Worm (Caenorhabditis elegans) whole organism, L2 larva: ENCODE results near the gene pik-1.
A peak's percentile ranks its signal among the peaks of the same experiment; 100 is the strongest.

Experiments used
- C34F6.9 ChIP-seq: fragments of 150-350 bp; optimal IDR thresholded peaks from 2 replicates; lab custom pipeline; 2014; ENCODE audit warnings: missing biosample characterization, missing genetic modification characterization
- F13H6.1 ChIP-seq: sonication (generic microtip); optimal IDR thresholded peaks from 2 replicates; lab custom pipeline; 2016; ENCODE audit warnings: missing genetic modification characterization, missing compliant biosample characterization
- R02D3.7 ChIP-seq: fragments of 150-350 bp; optimal IDR thresholded peaks from 2 replicates; lab custom pipeline; 2014; ENCODE audit warnings: missing biosample characterization, missing genetic modification characterization
- Y55F3AM.14 ChIP-seq: fragments of 200-800 bp; sonication (Bioruptor generic); optimal IDR thresholded peaks from 2 replicates; lab custom pipeline; 2018; ENCODE audit warnings: mild to moderate bottlenecking, missing genetic modification characterization, missing compliant biosample characterization
- ZK546.5 ChIP-seq: sonication (generic microtip); optimal IDR thresholded peaks from 2 replicates; lab custom pipeline; 2017; ENCODE audit warnings: missing biosample characterization, missing genetic modification characterization
- aly-2 ChIP-seq: fragments of 150-350 bp; optimal IDR thresholded peaks from 2 replicates; lab custom pipeline; 2014; ENCODE audit warnings: missing biosample characterization, missing genetic modification characterization
- ama-1 ChIP-seq: fragments of 150-350 bp; optimal IDR thresholded peaks from 2 replicates; lab custom pipeline; 2018; ENCODE audit warnings: inconsistent platforms
- blmp-1 ChIP-seq: sonication (generic microtip); optimal IDR thresholded peaks from 2 replicates; lab custom pipeline; 2017; ENCODE audit warnings: missing genetic modification characterization, mild to moderate bottlenecking, missing compliant biosample characterization, antibody characterized with exemption, moderate library complexity; ENCODE audit not compliant: insufficient read depth
- ceh-16 ChIP-seq: fragments of 150-350 bp; optimal IDR thresholded peaks from 2 replicates; lab custom pipeline; 2014; ENCODE audit warnings: missing biosample characterization, missing genetic modification characterization
- ceh-82 ChIP-seq: fragments of 150-350 bp; optimal IDR thresholded peaks from 2 replicates; lab custom pipeline; 2014; ENCODE audit warnings: missing biosample characterization, missing genetic modification characterization
- crh-2 ChIP-seq: sonication (generic microtip); optimal IDR thresholded peaks from 2 replicates; lab custom pipeline; 2017; ENCODE audit warnings: missing biosample characterization, missing genetic modification characterization
- dmd-4 ChIP-seq: sonication (generic microtip); optimal IDR thresholded peaks from 2 replicates; lab custom pipeline; 2017; ENCODE audit warnings: missing biosample characterization, missing genetic modification characterization
- egl-27 ChIP-seq: sonication (generic microtip); optimal IDR thresholded peaks from 3 replicates; lab custom pipeline; 2017; ENCODE audit warnings: missing biosample characterization, missing genetic modification reagents, missing genetic modification characterization
- elt-1 ChIP-seq: fragments of 150-350 bp; optimal IDR thresholded peaks from 2 replicates; lab custom pipeline; 2014; ENCODE audit warnings: missing biosample characterization, missing genetic modification characterization
- elt-3 ChIP-seq: sonication (generic microtip); optimal IDR thresholded peaks from 2 replicates; lab custom pipeline; 2017; ENCODE audit warnings: missing biosample characterization, missing genetic modification characterization
- fos-1 ChIP-seq: fragments of 150-350 bp; optimal IDR thresholded peaks from 2 replicates; lab custom pipeline; 2014; ENCODE audit warnings: missing biosample characterization, missing genetic modification characterization
- gmeb-1 ChIP-seq: fragments of 150-350 bp; optimal IDR thresholded peaks from 2 replicates; lab custom pipeline; 2014; ENCODE audit warnings: missing biosample characterization, missing genetic modification characterization
- lin-11 ChIP-seq: fragments of 150-350 bp; sonication (generic microtip); optimal IDR thresholded peaks from 2 replicates; lab custom pipeline; 2014; ENCODE audit warnings: missing biosample characterization, missing genetic modification characterization, inconsistent platforms, mixed read lengths
- lin-39 ChIP-seq: fragments of 150-350 bp; optimal IDR thresholded peaks from 2 replicates; lab custom pipeline; 2014; ENCODE audit warnings: missing biosample characterization, missing genetic modification reagents, missing genetic modification characterization
- lsy-2 ChIP-seq, 2 experiments: fragments of 150-350 bp in 1 of 2; sonication (generic microtip) in 1 of 2; optimal IDR thresholded peaks; 2 replicates each; lab custom pipeline; 2014 to 2017; ENCODE audit warnings: missing biosample characterization in 2 of 2, missing genetic modification characterization in 2 of 2
- mab-5 ChIP-seq: fragments of 150-350 bp; optimal IDR thresholded peaks from 2 replicates; lab custom pipeline; 2014; ENCODE audit warnings: missing biosample characterization, missing genetic modification characterization
- mbf-1 ChIP-seq: sonication (generic microtip); optimal IDR thresholded peaks from 2 replicates; lab custom pipeline; 2017; ENCODE audit warnings: missing biosample characterization, missing genetic modification characterization
- mdl-1 ChIP-seq, 2 experiments: fragments of 150-350 bp in 1 of 2; sonication (generic microtip) in 1 of 2; optimal IDR thresholded peaks; 2 replicates each; lab custom pipeline; 2017; ENCODE audit warnings: missing biosample characterization in 2 of 2, missing genetic modification characterization in 2 of 2
- nhr-10 ChIP-seq: sonication (generic microtip); optimal IDR thresholded peaks from 2 replicates; lab custom pipeline; 2017; ENCODE audit warnings: missing biosample characterization, missing genetic modification characterization
- nhr-11 ChIP-seq: fragments of 150-350 bp; optimal IDR thresholded peaks from 2 replicates; lab custom pipeline; 2014; ENCODE audit warnings: missing biosample characterization, missing genetic modification characterization
- nhr-12 ChIP-seq: fragments of 150-350 bp; optimal IDR thresholded peaks from 2 replicates; lab custom pipeline; 2014; ENCODE audit warnings: missing biosample characterization, missing genetic modification characterization
- nhr-129 ChIP-seq: fragments of 150-350 bp; optimal IDR thresholded peaks from 2 replicates; lab custom pipeline; 2014; ENCODE audit warnings: missing biosample characterization, missing genetic modification characterization
- nhr-21 ChIP-seq: fragments of 150-350 bp; optimal IDR thresholded peaks from 2 replicates; lab custom pipeline; 2014; ENCODE audit warnings: missing biosample characterization, missing genetic modification characterization
- nhr-23 ChIP-seq: fragments of 150-350 bp; optimal IDR thresholded peaks from 2 replicates; lab custom pipeline; 2014; ENCODE audit warnings: missing biosample characterization, missing genetic modification reagents, missing genetic modification characterization
- nhr-237 ChIP-seq: fragments of 150-350 bp; optimal IDR thresholded peaks from 2 replicates; lab custom pipeline; 2014; ENCODE audit warnings: missing biosample characterization, missing genetic modification characterization
- nhr-25 ChIP-seq: fragments of 150-350 bp; sonication (generic microtip); optimal IDR thresholded peaks from 3 replicates; lab custom pipeline; 2014; ENCODE audit warnings: missing biosample characterization, missing genetic modification characterization
- nhr-6 ChIP-seq: fragments of 150-350 bp; optimal IDR thresholded peaks from 2 replicates; lab custom pipeline; 2014; ENCODE audit warnings: missing biosample characterization, missing genetic modification characterization
- nhr-77 ChIP-seq: fragments of 150-350 bp; optimal IDR thresholded peaks from 2 replicates; lab custom pipeline; 2014; ENCODE audit warnings: missing biosample characterization, missing genetic modification characterization
- peb-1 ChIP-seq: fragments of 150-350 bp; optimal IDR thresholded peaks from 2 replicates; lab custom pipeline; 2014; ENCODE audit warnings: missing biosample characterization, missing genetic modification characterization
- sem-4 ChIP-seq: fragments of 150-350 bp; optimal IDR thresholded peaks from 2 replicates; lab custom pipeline; 2014; ENCODE audit warnings: missing biosample characterization, missing genetic modification reagents, missing genetic modification characterization
- skn-1 ChIP-seq: sonication (generic microtip); optimal IDR thresholded peaks from 2 replicates; lab custom pipeline; 2017; ENCODE audit warnings: missing biosample characterization, missing genetic modification characterization
- sma-3 ChIP-seq: sonication (generic microtip); optimal IDR thresholded peaks from 2 replicates; lab custom pipeline; 2016; ENCODE audit warnings: missing genetic modification reagents, missing genetic modification characterization, missing compliant biosample characterization
- sma-9 ChIP-seq, 2 experiments: fragments of 150-350 bp in 1 of 2; sonication (generic microtip) in 1 of 2; optimal IDR thresholded peaks; 2 replicates each; lab custom pipeline; 2014 to 2016; ENCODE audit warnings: missing genetic modification characterization in 2 of 2, mild to moderate bottlenecking in 1 of 2, missing biosample characterization in 1 of 2, missing compliant biosample characterization in 1 of 2, missing genetic modification reagents in 1 of 2, moderate library complexity in 1 of 2
- snpc-4 ChIP-seq: fragments of 150-350 bp; optimal IDR thresholded peaks from 2 replicates; lab custom pipeline; 2014; ENCODE audit warnings: missing biosample characterization, missing genetic modification characterization
- unc-39 ChIP-seq: fragments of 150-350 bp; optimal IDR thresholded peaks from 2 replicates; lab custom pipeline; 2014; ENCODE audit warnings: missing biosample characterization, missing genetic modification characterization
- unc-55 ChIP-seq: fragments of 150-350 bp; sonication (generic microtip); optimal IDR thresholded peaks from 3 replicates; lab custom pipeline; 2014; ENCODE audit warnings: missing biosample characterization, missing genetic modification reagents, missing genetic modification characterization
- unc-62 ChIP-seq: fragments of 150-350 bp; optimal IDR thresholded peaks from 2 replicates; lab custom pipeline; 2014; ENCODE audit warnings: missing biosample characterization, missing genetic modification reagents, missing genetic modification characterization
- zag-1 ChIP-seq: fragments of 150-350 bp; optimal IDR thresholded peaks from 2 replicates; lab custom pipeline; 2014; ENCODE audit warnings: missing biosample characterization, missing genetic modification characterization
- ztf-1 ChIP-seq: fragments of 200-800 bp; sonication (Bioruptor generic); conservative IDR thresholded peaks from 2 replicates; pipeline ENCODE4 v1.3.6; 2022; ENCODE audit warnings: missing genetic modification characterization, missing compliant biosample characterization
- ztf-11 ChIP-seq: sonication (generic microtip); optimal IDR thresholded peaks from 2 replicates; lab custom pipeline; 2017; ENCODE audit warnings: missing biosample characterization, missing genetic modification characterization
- ztf-4 ChIP-seq: fragments of 150-350 bp; optimal IDR thresholded peaks from 2 replicates; lab custom pipeline; 2014; ENCODE audit warnings: missing biosample characterization, missing genetic modification characterization

The pik-1 gene

ce11 chrIV:13393246-13393716, 22.6 kb upstream of the pik-1 start:
- TF ChIP-seq gmeb-1 (tag; lab: Kevin White, UChicago) (peak; percentile 34), nhr-21 (tag; lab: Kevin White, UChicago) (peak; percentile 62), elt-3 (no peak), sma-3 (peak; percentile 74), mdl-1 (tag; optimal IDR thresholded peaks at IDR 0.05; lab: Kevin White, UChicago) (peak in 1 of 2 experiments; percentile 31), unc-39 (tag; lab: Kevin White, UChicago) (no peak), nhr-25 (peak; percentile 8), crh-2 (tag; lab: Kevin White, UChicago) (peak; percentile 83), mab-5 (tag; lab: Kevin White, UChicago) (no peak), fos-1 (tag; lab: Kevin White, UChicago) (peak; percentile 63), lsy-2 (tag; optimal IDR thresholded peaks at IDR 0.05; lab: Kevin White, UChicago) (peak in 1 of 2 experiments; percentile 42), nhr-129 (peak; percentile 68), ceh-82 (tag; lab: Kevin White, UChicago) (no peak), Y55F3AM.14 (GFP tag; lab: Kevin White, UChicago) (peak; percentile 25), sma-9 (GFP tag; optimal IDR thresholded peaks at IDR 0.05; lab: Kevin White, UChicago) (peak; percentile 74), sma-9 (tag; optimal IDR thresholded peaks at IDR 0.05; lab: Kevin White, UChicago) (no peak), dmd-4 (tag; lab: Kevin White, UChicago) (no peak), lin-39 (no peak), F13H6.1 (tag; lab: Kevin White, UChicago) (peak; percentile 9), unc-55 (no peak)

- TF ChIP-seq ztf-4 (tag; lab: Kevin White, UChicago) (no peak), nhr-6 (tag; lab: Kevin White, UChicago) (no peak), ztf-1 (no peak), zag-1 (tag; lab: Kevin White, UChicago) (no peak), unc-39 (tag; lab: Kevin White, UChicago) (no peak), mab-5 (tag; lab: Kevin White, UChicago) (no peak), fos-1 (tag; lab: Kevin White, UChicago) (peak; percentile 8), sma-3 (no peak), unc-55 (no peak), nhr-21 (tag; lab: Kevin White, UChicago) (no peak), lsy-2 (tag; optimal IDR thresholded peaks at IDR 0.05; lab: Kevin White, UChicago) (no peak), unc-62 (GFP tag; lab: Kevin White, UChicago) (no peak), ceh-16 (no peak), lin-39 (no peak), blmp-1 (tag; lab: Kevin White, UChicago) (peak; percentile 59), peb-1 (tag; lab: Kevin White, UChicago) (no peak), nhr-23 (tag; lab: Kevin White, UChicago) (no peak)
Measured at ce11 chrIV:13394686-13395085, 21.2 kb upstream of the pik-1 start.

- TF ChIP-seq mbf-1 (tag; lab: Kevin White, UChicago) (no peak), ama-1 (no peak), unc-55 (peak; percentile 86), nhr-11 (tag; lab: Kevin White, UChicago) (no peak), skn-1 (no peak), Y55F3AM.14 (GFP tag; lab: Kevin White, UChicago) (peak; percentile 85), R02D3.7 (tag; lab: Kevin White, UChicago) (no peak), egl-27 (tag; lab: Kevin White, UChicago) (peak; percentile 94), crh-2 (tag; lab: Kevin White, UChicago) (peak; percentile 89), ztf-1 (no peak), gmeb-1 (tag; lab: Kevin White, UChicago) (peak; percentile 69), sem-4 (tag; lab: Kevin White, UChicago) (peak; percentile 83), aly-2 (tag; lab: Kevin White, UChicago) (no peak), nhr-237 (tag; lab: Kevin White, UChicago) (no peak), unc-62 (GFP tag; lab: Kevin White, UChicago) (no peak), sma-3 (peak; percentile 97), ceh-16 (peak; percentile 9), fos-1 (tag; lab: Kevin White, UChicago) (peak; percentile 81), blmp-1 (tag; lab: Kevin White, UChicago) (peak; percentile 60), nhr-129 (peak; percentile 100), mdl-1 (tag; optimal IDR thresholded peaks at IDR 0.05; lab: Kevin White, UChicago) (peak; percentile 73 to 91), nhr-10 (tag; lab: Kevin White, UChicago) (no peak), ztf-4 (tag; lab: Kevin White, UChicago) (no peak), nhr-77 (tag; lab: Kevin White, UChicago) (no peak), peb-1 (tag; lab: Kevin White, UChicago) (no peak), elt-1 (tag; lab: Kevin White, UChicago) (no peak), lin-39 (no peak), ztf-11 (tag; lab: Kevin White, UChicago) (no peak), ZK546.5 (no peak), lin-11 (peak; percentile 70), ceh-82 (tag; lab: Kevin White, UChicago) (no peak), nhr-12 (tag; lab: Kevin White, UChicago) (no peak), unc-39 (tag; lab: Kevin White, UChicago) (no peak), snpc-4 (tag; lab: Kevin White, UChicago) (peak; percentile 31), dmd-4 (tag; lab: Kevin White, UChicago) (no peak), F13H6.1 (tag; lab: Kevin White, UChicago) (peak; percentile 91), C34F6.9 (tag; lab: Kevin White, UChicago) (peak; percentile 87), nhr-6 (tag; lab: Kevin White, UChicago) (peak; percentile 31), zag-1 (tag; lab: Kevin White, UChicago) (peak; percentile 69)
Measured at ce11 chrIV:13395255-13395654, 20.6 kb upstream of the pik-1 start.
